Worm (Caenorhabditis elegans) whole organism, mixed stage, embryonic: ENCODE results near the gene daf-4.

Experiments
- ceh-83 ChIP-seq: fragments of 200-800 bp; sonication (Bioruptor generic); optimal IDR thresholded peaks from 2 replicates; lab custom pipeline; 2018; ENCODE audit warnings: mild to moderate bottlenecking, missing genetic modification characterization, missing compliant biosample characterization
- drap-1 ChIP-seq: fragments of 200-800 bp; sonication (Bioruptor generic); optimal IDR thresholded peaks from 3 replicates; lab custom pipeline; 2018; ENCODE audit warnings: mild to moderate bottlenecking, missing genetic modification characterization, missing compliant biosample characterization
- elt-1 ChIP-seq: sonication (generic microtip); optimal IDR thresholded peaks from 2 replicates; lab custom pipeline; 2017; ENCODE audit warnings: missing genetic modification characterization, mild to moderate bottlenecking, missing compliant biosample characterization, antibody characterized with exemption, moderate library complexity, borderline replicate concordance; ENCODE audit not compliant: insufficient read depth
- lin-13 ChIP-seq: fragments of 150-350 bp; optimal IDR thresholded peaks from 2 replicates; lab custom pipeline; 2014; ENCODE audit warnings: missing biosample characterization, missing genetic modification characterization
- lin-32 ChIP-seq: fragments of 200-800 bp; sonication (Bioruptor generic); optimal IDR thresholded peaks from 2 replicates; lab custom pipeline; 2018; ENCODE audit warnings: mild to moderate bottlenecking, missing genetic modification characterization, missing compliant biosample characterization
- nhr-2 ChIP-seq: fragments of 150-350 bp; optimal IDR thresholded peaks from 2 replicates; lab custom pipeline; 2014; ENCODE audit warnings: missing biosample characterization, missing genetic modification characterization
- nhr-237 ChIP-seq: fragments of 150-350 bp; optimal IDR thresholded peaks from 2 replicates; lab custom pipeline; 2014; ENCODE audit warnings: missing biosample characterization, missing genetic modification characterization
- nhr-76 ChIP-seq: sonication (generic microtip); optimal IDR thresholded peaks from 2 replicates; lab custom pipeline; 2017; ENCODE audit warnings: missing biosample characterization, missing genetic modification characterization
- snpc-4 ChIP-seq: fragments of 150-350 bp; optimal IDR thresholded peaks from 2 replicates; lab custom pipeline; 2014; ENCODE audit warnings: missing biosample characterization, missing genetic modification characterization
- unc-39 ChIP-seq: fragments of 150-350 bp; optimal IDR thresholded peaks from 2 replicates; lab custom pipeline; 2014; ENCODE audit warnings: missing biosample characterization, missing genetic modification characterization
- unc-62 ChIP-seq: fragments of 150-350 bp; optimal IDR thresholded peaks from 2 replicates; lab custom pipeline; 2014; ENCODE audit warnings: missing biosample characterization, missing genetic modification reagents, missing genetic modification characterization

ce11 chrIII:5678935-5679334 lies 54.0 kb downstream of the daf-4 start, which contains the start of the genes ska-3 and rps-12:
- TF ChIP-seq elt-1 (tag; lab: Kevin White, UChicago) (peak; percentile 53), nhr-76 (tag; lab: Kevin White, UChicago) (no peak), nhr-2 (peak; percentile 54), unc-39 (no peak), nhr-237 (tag; lab: Kevin White, UChicago) (peak; percentile 98), lin-13 (tag; lab: Kevin White, UChicago) (peak; percentile 99), unc-62 (GFP tag; lab: Kevin White, UChicago) (peak; percentile 85), ceh-83 (GFP tag; lab: Kevin White, UChicago) (peak; percentile 25), drap-1 (peak; percentile 86), lin-32 (GFP tag; lab: Kevin White, UChicago) (no peak), snpc-4 (tag; lab: Kevin White, UChicago) (no peak)
